Fruit fly (Drosophila melanogaster): ENCODE data around the gene CG9265.

DNA sequence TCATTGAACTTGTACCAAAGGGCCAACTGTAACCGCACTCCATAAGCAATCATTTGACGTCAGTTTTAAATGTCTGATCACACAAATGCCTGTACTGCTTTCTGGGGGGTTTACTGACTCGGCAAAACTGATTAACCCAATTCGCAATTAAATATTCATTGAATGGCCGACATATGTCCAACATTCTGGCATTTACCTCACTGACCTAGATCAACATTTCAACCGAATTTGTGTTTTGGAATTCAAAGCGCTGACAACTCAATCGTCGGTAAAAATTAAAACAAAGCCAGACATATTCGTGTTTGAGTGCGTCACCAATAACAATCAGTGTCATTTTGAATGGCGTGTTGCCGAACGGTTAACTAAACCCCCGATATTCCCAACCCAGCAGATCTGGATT lies 44.4 kb upstream of the CG9265 start:
- no peak for TF ChIP-seq Camta (GFP tag; optimal IDR thresholded peaks at IDR 0.05)
- TF ChIP-seq CG3995 (GFP tag; optimal IDR thresholded peaks at IDR 0.05): no peak
- no peak for TF ChIP-seq Hr3 (GFP tag; optimal IDR thresholded peaks at IDR 0.05)
- TF ChIP-seq bigmax (GFP tag; optimal IDR thresholded peaks at IDR 0.05): no peak
- no peak for TF ChIP-seq CG4854 (GFP tag; optimal IDR thresholded peaks at IDR 0.05)
- no peak for TF ChIP-seq toy (GFP tag; IDR thresholded peaks at IDR 0.05)
- TF ChIP-seq abd-A (tag; optimal IDR thresholded peaks at IDR 0.05): no peak
- TF ChIP-seq hkb (optimal IDR thresholded peaks at IDR 0.05): no peak
- TF ChIP-seq hkb (GFP tag; IDR thresholded peaks at IDR 0.05): no peak
- no peak for TF ChIP-seq Abd-B (GFP tag; optimal IDR thresholded peaks at IDR 0.05)
- no peak for TF ChIP-seq h (optimal IDR thresholded peaks at IDR 0.05)
- TF ChIP-seq fru (optimal IDR thresholded peaks at IDR 0.05): no peak

Data from whole organism, embryonic.